Fruit fly (Drosophila melanogaster) whole organism, prepupa: Measurements from ENCODE around the gene eIF2Bepsilon.

Experiments used
- CG10631 ChIP-seq: fragments of 200-800 bp; sonication (Bioruptor generic); optimal IDR thresholded peaks from 2 replicates; lab custom pipeline; 2016; ENCODE audit warnings: missing biosample characterization, missing genetic modification characterization
- CG10669 ChIP-seq: fragments of 200-800 bp; sonication (Bioruptor generic); optimal IDR thresholded peaks from 3 replicates; lab custom pipeline; 2018; ENCODE audit warnings: missing biosample characterization, mild to moderate bottlenecking, missing genetic modification characterization, moderate library complexity
- CG11294 ChIP-seq: fragments of 200-800 bp; sonication (Bioruptor generic); IDR thresholded peaks from 2 replicates; pipeline ENCODE4 v1.3.6; 2022; ENCODE audit warnings: missing biosample characterization, missing genetic modification characterization
- CG11762 ChIP-seq: fragments of 200-800 bp; sonication (Bioruptor generic); optimal IDR thresholded peaks from 3 replicates; lab custom pipeline; 2016; ENCODE audit warnings: missing biosample characterization, missing genetic modification characterization; ENCODE audit not compliant: insufficient read depth
- CG11902 ChIP-seq: fragments of 200-800 bp; sonication (Bioruptor generic); optimal IDR thresholded peaks from 3 replicates; lab custom pipeline; 2016; ENCODE audit warnings: missing biosample characterization, missing genetic modification characterization
- CG15336 ChIP-seq: fragments of 200-800 bp; sonication (Bioruptor generic); IDR thresholded peaks from 2 replicates; pipeline ENCODE4 v1.3.6; 2022; ENCODE audit warnings: missing biosample characterization, missing genetic modification characterization
- CG1621 ChIP-seq: fragments of 200-800 bp; sonication (Bioruptor generic); optimal IDR thresholded peaks from 3 replicates; lab custom pipeline; 2018; ENCODE audit warnings: missing biosample characterization, mild to moderate bottlenecking, missing genetic modification characterization
- CG16779 ChIP-seq: fragments of 200-800 bp; sonication (Bioruptor generic); optimal IDR thresholded peaks from 3 replicates; lab custom pipeline; 2017; ENCODE audit warnings: missing biosample characterization, mild to moderate bottlenecking, missing genetic modification characterization
- CG3032 ChIP-seq: fragments of 200-800 bp; optimal IDR thresholded peaks from 2 replicates; lab custom pipeline; 2019; ENCODE audit warnings: missing biosample characterization, mild to moderate bottlenecking, missing genetic modification characterization, moderate library complexity
- CG32006 ChIP-seq: fragments of 200-800 bp; sonication (Bioruptor generic); optimal IDR thresholded peaks from 3 replicates; lab custom pipeline; 2017; ENCODE audit warnings: missing biosample characterization, mild to moderate bottlenecking, missing genetic modification characterization
- CG6808 ChIP-seq: fragments of 200-800 bp; sonication (Bioruptor generic); optimal IDR thresholded peaks from 3 replicates; lab custom pipeline; 2017; ENCODE audit warnings: missing biosample characterization, missing genetic modification characterization, mild to moderate bottlenecking, moderate library complexity, missing genetic modification reagents
- CG6854 ChIP-seq: fragments of 200-800 bp; sonication (Bioruptor generic); optimal IDR thresholded peaks from 2 replicates; lab custom pipeline; 2017; ENCODE audit warnings: missing biosample characterization, mild to moderate bottlenecking, missing genetic modification characterization
- CG7368 ChIP-seq: fragments of 200-800 bp; sonication (Bioruptor generic); optimal IDR thresholded peaks from 3 replicates; lab custom pipeline; 2016; ENCODE audit warnings: missing biosample characterization, missing genetic modification characterization
- CG8119 ChIP-seq: fragments of 200-800 bp; sonication (Bioruptor generic); IDR thresholded peaks from 3 replicates; pipeline ENCODE4 v1.3.6; 2022; ENCODE audit warnings: missing biosample characterization, missing genetic modification characterization
- CG8319 ChIP-seq: fragments of 200-800 bp; sonication (Bioruptor generic); optimal IDR thresholded peaks from 3 replicates; lab custom pipeline; 2016; ENCODE audit warnings: missing biosample characterization, missing genetic modification characterization
- CG8632 ChIP-seq: fragments of 200-800 bp; sonication (Bioruptor generic); optimal IDR thresholded peaks from 3 replicates; lab custom pipeline; 2016; ENCODE audit warnings: missing biosample characterization, missing genetic modification characterization
- CG9139 ChIP-seq: fragments of 200-800 bp; sonication (Bioruptor generic); optimal IDR thresholded peaks from 3 replicates; lab custom pipeline; 2017; ENCODE audit warnings: missing biosample characterization, mild to moderate bottlenecking, missing genetic modification characterization
- Eip75B ChIP-seq: fragments of 200-800 bp; sonication (Bioruptor generic); optimal IDR thresholded peaks from 3 replicates; lab custom pipeline; 2016; ENCODE audit warnings: missing biosample characterization, missing genetic modification characterization
- Eip78C ChIP-seq: fragments of 200-800 bp; sonication (Bioruptor generic); peaks from one replicate; lab custom pipeline; 2016; ENCODE audit warnings: missing biosample characterization, missing genetic modification characterization
- Eip93F ChIP-seq: fragments of 200-800 bp; sonication (Bioruptor generic); optimal IDR thresholded peaks from 2 replicates; lab custom pipeline; 2016; ENCODE audit warnings: missing biosample characterization, mild to moderate bottlenecking, missing genetic modification characterization
- Gug ChIP-seq: fragments of 200-800 bp; sonication (Bioruptor generic); IDR thresholded peaks from 2 replicates; pipeline ENCODE4 v1.3.6; 2022; ENCODE audit warnings: missing biosample characterization, missing genetic modification characterization
- Hr38 ChIP-seq: sonication (Bioruptor generic); optimal IDR thresholded peaks from 2 replicates; lab custom pipeline; 2016; ENCODE audit warnings: missing biosample characterization, missing genetic modification characterization
- Hr39 ChIP-seq: fragments of 200-800 bp; sonication (Bioruptor generic); optimal IDR thresholded peaks from 2 replicates; lab custom pipeline; 2016; ENCODE audit warnings: missing biosample characterization, missing genetic modification characterization
- OdsH ChIP-seq: fragments of 200-800 bp; sonication (Bioruptor generic); optimal IDR thresholded peaks from 3 replicates; lab custom pipeline; 2016; ENCODE audit warnings: missing biosample characterization, missing genetic modification characterization
- Sox102F ChIP-seq: fragments of 200-800 bp; sonication (Bioruptor generic); optimal IDR thresholded peaks from 2 replicates; lab custom pipeline; 2016; ENCODE audit warnings: missing biosample characterization, mild to moderate bottlenecking, missing genetic modification characterization
- cyc ChIP-seq: fragments of 200-800 bp; sonication (Bioruptor generic); optimal IDR thresholded peaks from 3 replicates; lab custom pipeline; 2016; ENCODE audit warnings: missing biosample characterization, missing genetic modification characterization
- dac ChIP-seq: fragments of 200-800 bp; sonication (Bioruptor generic); optimal IDR thresholded peaks from 2 replicates; lab custom pipeline; 2017; ENCODE audit warnings: missing biosample characterization, mild to moderate bottlenecking, missing genetic modification characterization
- dsx ChIP-seq: fragments of 200-800 bp; optimal IDR thresholded peaks from 3 replicates; lab custom pipeline; 2019; ENCODE audit warnings: missing biosample characterization, mild to moderate bottlenecking, missing genetic modification characterization, moderate library complexity; ENCODE audit not compliant: poor library complexity, severe bottlenecking
- eg ChIP-seq: fragments of 200-800 bp; sonication (Bioruptor generic); IDR thresholded peaks from 3 replicates; pipeline ENCODE4 v1.3.6; 2022; ENCODE audit warnings: missing biosample characterization, missing genetic modification characterization
- esn ChIP-seq: fragments of 200-800 bp; sonication (Bioruptor generic); optimal IDR thresholded peaks from 2 replicates; lab custom pipeline; 2016; ENCODE audit warnings: missing biosample characterization, mild to moderate bottlenecking, missing genetic modification characterization, moderate library complexity
- fd85E ChIP-seq: fragments of 200-800 bp; sonication (Bioruptor generic); optimal IDR thresholded peaks from 3 replicates; lab custom pipeline; 2016; ENCODE audit warnings: missing biosample characterization, missing genetic modification characterization
- fkh ChIP-seq: fragments of 200-800 bp; sonication (Bioruptor generic); optimal IDR thresholded peaks from 3 replicates; lab custom pipeline; 2017; ENCODE audit warnings: missing biosample characterization, mild to moderate bottlenecking, missing genetic modification characterization, moderate library complexity
- lz ChIP-seq: fragments of 200-800 bp; sonication (Bioruptor generic); optimal IDR thresholded peaks from 3 replicates; lab custom pipeline; 2016; ENCODE audit warnings: missing biosample characterization, missing genetic modification characterization
- salr ChIP-seq, 2 experiments: fragments of 200-800 bp; sonication (Bioruptor generic); optimal IDR thresholded peaks; 3 replicates each; lab custom pipeline; 2016 to 2018; ENCODE audit warnings: missing biosample characterization in 2 of 2, missing genetic modification characterization in 2 of 2, mild to moderate bottlenecking in 1 of 2
- spab ChIP-seq: fragments of 200-800 bp; sonication (Bioruptor generic); optimal IDR thresholded peaks from 2 replicates; lab custom pipeline; 2017; ENCODE audit warnings: missing biosample characterization, mild to moderate bottlenecking, missing genetic modification characterization, missing genetic modification reagents
- ss ChIP-seq, 2 experiments: fragments of 200-800 bp; sonication (Bioruptor generic); optimal IDR thresholded peaks; 2 replicates in 1 of 2; 3 replicates in 1 of 2; lab custom pipeline; 2017 to 2018; ENCODE audit warnings: mild to moderate bottlenecking in 2 of 2, missing biosample characterization in 2 of 2, missing genetic modification characterization in 2 of 2, moderate library complexity in 1 of 2
- svp ChIP-seq: fragments of 200-800 bp; sonication (Bioruptor generic); peaks from one replicate; lab custom pipeline; 2016; ENCODE audit warnings: missing biosample characterization, missing genetic modification characterization
- topi ChIP-seq: fragments of 200-800 bp; sonication (Bioruptor generic); optimal IDR thresholded peaks from 3 replicates; lab custom pipeline; 2016; ENCODE audit warnings: missing biosample characterization, missing genetic modification characterization
- vri ChIP-seq: fragments of 200-800 bp; sonication (Bioruptor generic); optimal IDR thresholded peaks from 3 replicates; lab custom pipeline; 2016; ENCODE audit warnings: missing biosample characterization, mild to moderate bottlenecking, missing genetic modification characterization

eIF2Bepsilon gene

DNA sequence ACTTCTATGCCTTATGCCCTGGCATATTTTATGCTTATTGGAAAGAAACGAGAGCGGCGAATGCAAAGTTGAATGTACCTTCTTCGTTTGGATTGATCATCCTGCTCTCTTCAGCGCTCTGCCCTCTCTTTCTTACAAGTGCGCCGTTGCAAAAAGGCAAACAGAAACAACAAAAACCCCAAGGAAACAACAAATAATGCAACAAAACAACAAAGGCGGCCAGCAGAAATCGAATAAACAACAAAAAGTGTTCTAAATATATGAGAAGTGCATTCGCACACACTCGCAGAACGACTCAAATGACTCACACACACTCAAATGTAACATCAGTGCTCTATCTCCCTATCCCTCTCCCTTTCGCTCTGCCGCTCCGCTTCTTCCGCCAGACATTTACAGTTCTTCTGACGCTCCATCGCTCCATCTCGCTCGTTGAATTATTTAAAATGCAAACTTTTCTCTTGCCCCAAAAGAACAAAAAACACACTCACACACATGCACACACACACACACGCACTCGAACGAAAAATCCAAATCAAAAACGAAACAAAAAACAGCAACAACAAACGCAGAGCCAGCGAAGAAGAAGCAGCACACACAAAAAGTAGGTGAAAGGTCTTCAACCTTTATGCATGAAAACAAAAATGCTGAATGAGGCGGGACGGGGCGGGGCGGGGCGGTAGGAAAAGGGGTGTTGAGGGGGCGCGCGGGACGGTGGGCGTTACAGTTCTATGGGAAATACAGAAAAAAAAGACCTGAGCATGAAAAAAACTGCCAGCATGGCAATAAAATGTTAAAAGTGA lies 43.5 kb upstream of the eIF2Bepsilon start (continued):
- TF ChIP-seq Gug (GFP tag; lab: Robert Waterston, UW) (0 out of 2 replicates have a peak, but pooled peaks have one; percentile 21), CG6854 (no peak)

DNA sequence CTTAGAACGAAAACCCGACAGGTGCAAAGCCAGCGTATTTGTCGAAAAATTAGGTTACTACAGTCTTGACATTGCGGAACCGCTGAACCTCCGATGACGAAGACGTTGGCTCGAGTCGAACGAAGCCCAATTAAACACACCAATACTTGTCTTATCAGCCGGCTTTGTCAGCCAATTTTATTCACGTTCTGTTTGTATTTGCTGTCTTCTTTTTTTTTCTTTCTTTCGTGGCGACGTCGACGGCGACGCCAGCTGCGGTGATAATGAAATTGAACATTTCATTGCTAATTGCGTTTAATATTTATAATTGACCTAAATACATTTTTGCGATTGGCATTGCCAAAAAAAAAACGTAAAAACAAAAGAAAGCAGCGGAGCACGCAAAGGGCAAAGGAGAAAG lies 42.8 kb upstream of the eIF2Bepsilon start:
- peak; percentile 57 for TF ChIP-seq Eip93F (GFP tag; lab: Kevin White, UChicago)
- no peak for TF ChIP-seq CG11762 (GFP tag; lab: Kevin White, UChicago)
- no peak for TF ChIP-seq Eip78C (GFP tag; lab: Kevin White, UChicago)
- no peak for TF ChIP-seq CG3032 (tag; lab: Kevin White, UChicago)
- TF ChIP-seq CG1621, result no peak
- no peak for TF ChIP-seq CG32006 (GFP tag; lab: Kevin White, UChicago)
- no peak for TF ChIP-seq Hr39
- TF ChIP-seq Sox102F, result no peak
- no peak for TF ChIP-seq fd85E (GFP tag; lab: Kevin White, UChicago)
- TF ChIP-seq CG11294 (GFP tag; lab: Robert Waterston, UW), result no peak
- TF ChIP-seq CG16779 (tag; lab: Kevin White, UChicago), result no peak
- TF ChIP-seq vri, result peak; percentile 21
- TF ChIP-seq svp (GFP tag; lab: Kevin White, UChicago), result peak; percentile 79
- TF ChIP-seq CG8119, result no peak
- TF ChIP-seq salr (GFP tag; optimal IDR thresholded peaks at IDR 0.05; lab: Kevin White, UChicago), result no peak
- TF ChIP-seq Hr38, result no peak

DNA sequence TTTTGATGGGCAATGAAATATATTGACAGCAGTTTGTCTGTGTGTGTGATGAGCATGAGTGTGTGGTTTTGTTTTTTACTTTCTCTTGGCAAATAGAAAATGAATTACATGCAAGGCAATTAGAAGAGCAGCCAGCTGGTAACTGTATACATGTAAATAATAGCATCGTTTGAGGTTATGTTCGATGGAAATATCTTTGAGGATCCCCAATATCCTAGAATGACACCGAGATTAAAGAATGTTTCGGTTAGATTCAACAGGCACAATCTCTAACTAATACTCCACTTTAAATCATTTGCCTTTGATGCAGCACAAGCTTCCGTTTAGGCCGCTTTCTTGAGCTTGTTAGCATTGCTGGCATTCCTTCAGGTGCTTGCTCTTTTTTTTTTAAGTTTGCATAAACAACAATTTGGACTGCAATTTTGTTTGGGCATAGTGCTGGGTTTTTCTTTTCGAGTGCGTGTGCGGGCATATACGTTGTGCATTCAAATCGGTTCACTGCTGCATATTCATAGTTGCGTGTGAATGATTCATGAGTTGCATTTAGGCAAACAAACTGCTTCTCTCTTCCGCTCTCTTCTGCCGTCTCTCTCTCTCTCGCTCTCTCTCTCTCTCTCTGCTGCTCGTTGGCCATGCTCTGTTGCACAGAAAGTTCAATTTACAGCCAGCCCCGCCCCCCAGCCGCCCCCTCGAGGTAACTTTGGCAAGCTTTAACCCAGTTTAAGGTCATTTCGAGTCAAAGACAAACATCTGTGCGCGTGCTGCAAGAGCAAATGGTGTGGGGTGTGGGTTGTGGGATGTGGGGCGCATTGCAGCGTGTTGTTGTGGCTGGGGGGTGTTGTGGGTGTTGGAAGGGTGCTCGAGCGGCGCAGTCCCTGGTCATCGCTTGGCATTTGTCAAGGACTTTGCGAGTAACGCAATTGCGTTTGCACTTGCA lies 42.0 kb upstream of the eIF2Bepsilon start:
- TF ChIP-seq CG9139 (GFP tag; lab: Kevin White, UChicago) (no peak), CG15336 (GFP tag; lab: Robert Waterston, UW) (peak; percentile 31; the same call in 1 of the 2 replicates), ss (GFP tag; optimal IDR thresholded peaks at IDR 0.05; lab: Kevin White, UChicago) (peak in 1 of 2 experiments; percentile 1)

dm6 chrX:1963591-1964216 lies 41.0 kb upstream of the eIF2Bepsilon start:
- TF ChIP-seq lz (GFP tag; lab: Kevin White, UChicago) (peak; percentile 82), Eip93F (GFP tag; lab: Kevin White, UChicago) (peak; percentile 10), Hr39 (peak; percentile 82), Hr38 (peak; percentile 86), CG10631 (GFP tag; lab: Kevin White, UChicago) (peak; percentile 70), spab (GFP tag; lab: Kevin White, UChicago) (peak; percentile 38), CG8319 (peak; percentile 77), cyc (peak; percentile 81), CG7368 (GFP tag; lab: Kevin White, UChicago) (peak; percentile 84), CG3032 (tag; lab: Kevin White, UChicago) (peak; percentile 44), CG10669 (peak; percentile 55), CG8632 (GFP tag; lab: Kevin White, UChicago) (peak; percentile 82), dsx (GFP tag; lab: Kevin White, UChicago) (peak; percentile 14), vri (peak; percentile 69), CG6808 (GFP tag; lab: Kevin White, UChicago) (peak; percentile 27), fkh (peak; percentile 74), dac (peak; percentile 82), Sox102F (peak; percentile 79), CG11762 (GFP tag; lab: Kevin White, UChicago) (peak; percentile 73), Eip75B (peak; percentile 84), OdsH (GFP tag; lab: Kevin White, UChicago) (peak; percentile 91), svp (GFP tag; lab: Kevin White, UChicago) (peak; percentile 91), salr (GFP tag; optimal IDR thresholded peaks at IDR 0.05; lab: Kevin White, UChicago) (peak; percentile 30 to 75), CG15336 (GFP tag; lab: Robert Waterston, UW) (peak; percentile 95), esn (GFP tag; lab: Kevin White, UChicago) (peak; percentile 82), eg (GFP tag; lab: Robert Waterston, UW) (peak; percentile 98), CG11902 (GFP tag; lab: Kevin White, UChicago) (peak; percentile 88), topi (GFP tag; lab: Kevin White, UChicago) (peak; percentile 76), Gug (GFP tag; lab: Robert Waterston, UW) (peak; percentile 93)
